Worm (Caenorhabditis elegans): ENCODE results near the gene T26A5.6.
A peak's percentile ranks its signal among the peaks of the same experiment; 100 is the strongest.

The T26A5.6 gene

DNA sequence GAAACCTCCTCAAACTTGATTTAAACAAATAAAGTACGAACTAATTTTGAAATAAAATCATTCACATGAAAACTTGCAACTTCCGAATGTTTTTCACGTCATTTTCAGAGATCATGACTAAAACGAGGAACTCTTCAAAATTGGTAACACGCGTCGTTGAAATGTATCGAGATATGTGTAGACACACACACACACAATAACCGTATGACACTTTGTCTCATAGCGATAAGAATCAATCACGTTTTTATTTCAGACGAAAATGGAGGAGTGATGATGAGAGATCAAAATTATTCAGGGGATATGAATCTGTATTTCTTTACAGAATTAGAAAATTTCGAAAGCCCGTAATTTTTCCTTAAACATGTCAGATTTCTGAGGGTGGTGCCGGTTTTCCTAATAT, 27.8 kb downstream of the T26A5.6 start:
- TF ChIP-seq elt-4 (tag; optimal IDR thresholded peaks at IDR 0.05) (no peak), ztf-16 (tag; optimal IDR thresholded peaks at IDR 0.05) (no peak)

DNA sequence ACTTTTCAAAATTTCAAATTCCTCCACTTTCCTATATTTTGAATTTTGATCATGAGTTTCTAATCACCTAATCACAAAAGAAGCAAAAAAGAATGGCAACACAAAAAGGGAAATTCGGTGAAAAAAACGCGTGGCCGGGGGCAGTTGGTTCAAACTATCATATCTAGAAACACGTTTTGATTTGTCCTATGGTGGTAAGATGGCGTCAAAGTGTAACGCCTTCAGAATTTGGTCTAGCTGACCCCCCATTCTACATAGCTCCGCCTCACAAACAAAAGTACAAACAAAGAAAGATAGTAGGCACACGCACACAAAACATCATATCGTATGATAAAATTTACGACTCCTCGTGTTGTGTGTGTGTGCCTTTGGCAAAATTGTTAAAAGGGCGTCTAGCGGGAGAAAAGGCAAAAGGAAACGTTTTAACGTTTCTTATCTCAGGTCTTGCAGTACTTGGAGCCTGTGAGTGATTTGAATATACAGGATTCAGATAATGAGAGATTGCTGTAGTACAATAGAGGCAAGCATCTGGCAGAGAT, 28.5 kb downstream of the T26A5.6 start:
- TF ChIP-seq elt-2 (tag; optimal IDR thresholded peaks at IDR 0.05) (peak; percentile 49), fax-1 (tag; optimal IDR thresholded peaks at IDR 0.05) (no peak)

DNA sequence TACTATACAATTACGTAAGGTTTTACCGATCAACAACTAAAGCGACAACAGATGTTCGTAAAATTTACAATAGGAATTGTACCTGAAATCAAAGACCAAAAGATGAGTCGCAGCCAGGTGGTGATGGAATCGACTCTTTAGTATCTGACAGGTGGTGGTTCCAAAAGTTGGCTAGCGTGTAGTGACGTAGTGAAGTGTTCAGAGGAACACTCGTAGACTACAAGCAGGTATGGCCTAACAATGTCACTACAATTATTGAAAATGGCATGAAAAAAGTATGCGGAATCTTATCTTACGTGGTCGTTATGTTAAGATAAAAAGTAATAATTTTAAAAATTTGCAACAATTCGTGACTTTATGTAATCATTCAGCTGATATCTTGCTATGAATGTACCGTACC, 29.0 kb downstream of the T26A5.6 start:
- TF ChIP-seq T23F11.4 (GFP tag; optimal IDR thresholded peaks at IDR 0.05) (no peak), ztf-16 (tag; optimal IDR thresholded peaks at IDR 0.05) (no peak), elt-2 (tag; optimal IDR thresholded peaks at IDR 0.05) (no peak), odd-2 (tag; optimal IDR thresholded peaks at IDR 0.05) (no peak), che-1 (tag; optimal IDR thresholded peaks at IDR 0.05) (no peak), unc-3 (GFP tag; conservative IDR thresholded peaks at IDR 0.05) (no peak), unc-3 (tag; optimal IDR thresholded peaks at IDR 0.05) (no peak), fkh-6 (tag; optimal IDR thresholded peaks at IDR 0.05) (no peak), tbx-2 (tag; optimal IDR thresholded peaks at IDR 0.05) (no peak), lim-6 (tag; optimal IDR thresholded peaks at IDR 0.05) (no peak), unc-42 (tag; optimal IDR thresholded peaks at IDR 0.05) (no peak), pat-9 (tag; optimal IDR thresholded peaks at IDR 0.05) (no peak), K02D7.2 (tag; optimal IDR thresholded peaks at IDR 0.05) (no peak), hlh-30 (tag; optimal IDR thresholded peaks at IDR 0.05; ENCODE audit: insufficient read depth) (no peak), tbx-7 (tag; optimal IDR thresholded peaks at IDR 0.05) (no peak), fkh-10 (GFP tag; optimal IDR thresholded peaks at IDR 0.05) (no peak), lin-11 (tag; optimal IDR thresholded peaks at IDR 0.05) (no peak), pax-1 (tag; optimal IDR thresholded peaks at IDR 0.05) (no peak), ama-1 (optimal IDR thresholded peaks at IDR 0.05) (no peak), C38D4.7 (GFP tag; optimal IDR thresholded peaks at IDR 0.05) (no peak), ceh-34 (tag; optimal IDR thresholded peaks at IDR 0.05) (no peak)

DNA sequence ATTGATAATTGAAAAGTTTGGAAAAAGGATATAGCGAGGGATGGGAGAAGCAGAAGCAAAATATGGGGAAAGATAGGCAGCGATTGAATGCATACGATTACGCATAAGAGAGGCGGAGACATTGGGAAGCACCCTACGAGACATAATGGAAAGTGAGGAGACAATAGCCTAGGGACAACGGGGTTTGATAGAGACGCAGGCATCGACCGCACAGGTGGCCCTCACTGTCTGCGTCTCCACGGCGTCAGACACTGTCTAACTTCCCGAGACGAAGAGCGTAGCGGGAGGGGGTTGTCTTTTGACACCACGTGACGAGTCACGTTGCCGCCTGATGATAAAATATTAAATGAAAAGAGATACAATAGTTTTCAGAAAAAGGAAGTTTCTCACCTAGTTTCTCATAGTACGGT, 29.5 kb downstream of the T26A5.6 start:
- TF ChIP-seq hlh-30 (tag; optimal IDR thresholded peaks at IDR 0.05; ENCODE audit: insufficient read depth) (peak; percentile 96), ets-4 (tag; optimal IDR thresholded peaks at IDR 0.05) (peak; percentile 47), ceh-34 (tag; optimal IDR thresholded peaks at IDR 0.05) (peak; percentile 27), ceh-31 (tag; optimal IDR thresholded peaks at IDR 0.05) (peak; percentile 65), ceh-2 (tag; optimal IDR thresholded peaks at IDR 0.05) (no peak), ceh-14 (tag; optimal IDR thresholded peaks at IDR 0.05) (peak; percentile 9), ahr-1 (tag; optimal IDR thresholded peaks at IDR 0.05) (no peak), sox-2 (GFP tag; IDR thresholded peaks at IDR 0.05) (no peak), elt-2 (tag; optimal IDR thresholded peaks at IDR 0.05) (peak; percentile 39), gmeb-2 (tag; optimal IDR thresholded peaks at IDR 0.05) (no peak), odd-2 (tag; optimal IDR thresholded peaks at IDR 0.05) (no peak), tbx-2 (tag; optimal IDR thresholded peaks at IDR 0.05) (peak; percentile 57), unc-42 (tag; optimal IDR thresholded peaks at IDR 0.05) (no peak), ceh-18 (tag; optimal IDR thresholded peaks at IDR 0.05) (peak; percentile 46), pros-1 (tag; optimal IDR thresholded peaks at IDR 0.05) (peak; percentile 54), lin-11 (tag; optimal IDR thresholded peaks at IDR 0.05) (no peak), pat-9 (tag; optimal IDR thresholded peaks at IDR 0.05) (no peak), ref-2 (tag; optimal IDR thresholded peaks at IDR 0.05) (peak; percentile 17), sdc-2 (tag; optimal IDR thresholded peaks at IDR 0.05) (no peak), unc-55 (GFP tag; optimal IDR thresholded peaks at IDR 0.05) (peak; percentile 88), nhr-11 (tag; optimal IDR thresholded peaks at IDR 0.05) (no peak), fkh-10 (GFP tag; optimal IDR thresholded peaks at IDR 0.05) (no peak), fax-1 (tag; optimal IDR thresholded peaks at IDR 0.05) (no peak), rnt-1 (tag; optimal IDR thresholded peaks at IDR 0.05) (peak; percentile 53), ztf-16 (tag; optimal IDR thresholded peaks at IDR 0.05) (no peak), nfya-1 (tag; optimal IDR thresholded peaks at IDR 0.05) (peak; percentile 62)

Data from whole organism, late embryonic.